Fruit fly (Drosophila melanogaster) whole organism, embryonic: Measurements from ENCODE around the gene CG4497.

Experiments used
- Abd-B ChIP-seq: fragments of 200-800 bp; sonication (Bioruptor generic); optimal IDR thresholded peaks from 2 replicates; lab custom pipeline; 2018; ENCODE audit warnings: missing biosample characterization, mild to moderate bottlenecking, missing genetic modification characterization, moderate library complexity
- Awh ChIP-seq: fragments of 200-800 bp; sonication (Bioruptor generic); IDR thresholded peaks from 2 replicates; pipeline ENCODE4, ENCODE4 v1.3.6; 2022; ENCODE audit warnings: missing biosample characterization, missing genetic modification characterization
- Bgb ChIP-seq: fragments of 200-800 bp; sonication (Bioruptor generic); IDR thresholded peaks from 2 replicates; pipeline ENCODE4 v1.3.6; 2022; ENCODE audit warnings: missing biosample characterization, missing genetic modification characterization; ENCODE audit not compliant: partially characterized antibody
- BtbVII ChIP-seq: fragments of 200-800 bp; sonication (Bioruptor generic); optimal IDR thresholded peaks from 3 replicates; lab custom pipeline; 2017; ENCODE audit warnings: missing biosample characterization, mild to moderate bottlenecking, missing genetic modification characterization
- Bteb2 ChIP-seq: fragments of 200-800 bp; sonication (Bioruptor generic); optimal IDR thresholded peaks from 2 replicates; lab custom pipeline; 2016; ENCODE audit warnings: missing biosample characterization, missing genetic modification characterization
- CG10543 ChIP-seq: fragments of 200-800 bp; sonication (Bioruptor generic); optimal IDR thresholded peaks from 3 replicates; lab custom pipeline; 2017; ENCODE audit warnings: missing biosample characterization, mild to moderate bottlenecking, missing genetic modification characterization, moderate library complexity
- CG11696 ChIP-seq: fragments of 200-800 bp; sonication (Bioruptor generic); IDR thresholded peaks from 2 replicates; pipeline ENCODE4 v1.3.6; 2022; ENCODE audit warnings: missing biosample characterization, missing genetic modification characterization
- CG12769 ChIP-seq: fragments of 200-800 bp; sonication (Bioruptor generic); optimal IDR thresholded peaks from 2 replicates; lab custom pipeline; 2019; ENCODE audit warnings: missing biosample characterization, mild to moderate bottlenecking, missing genetic modification characterization, moderate library complexity
- CG13287 ChIP-seq: fragments of 200-800 bp; sonication (Bioruptor generic); IDR thresholded peaks from 2 replicates; pipeline ENCODE4 v1.3.6; 2022; ENCODE audit warnings: missing biosample characterization, missing genetic modification characterization; ENCODE audit not compliant: partially characterized antibody
- CG13894 ChIP-seq: fragments of 200-800 bp; sonication (Bioruptor generic); optimal IDR thresholded peaks from 3 replicates; lab custom pipeline; 2018; ENCODE audit warnings: missing biosample characterization, mild to moderate bottlenecking, missing genetic modification characterization, moderate library complexity
- CG14014 ChIP-seq: fragments of 200-800 bp; sonication (Bioruptor generic); IDR thresholded peaks from 2 replicates; pipeline ENCODE4 v1.3.6; 2022; ENCODE audit warnings: missing biosample characterization, missing genetic modification characterization
- CG32532 ChIP-seq: fragments of 200-800 bp; sonication (Bioruptor generic); IDR thresholded peaks from 2 replicates; pipeline ENCODE4 v1.3.6; 2022; ENCODE audit warnings: missing biosample characterization, missing genetic modification characterization
- CG42726 ChIP-seq: fragments of 200-800 bp; sonication (Bioruptor generic); IDR thresholded peaks from 2 replicates; pipeline ENCODE4 v1.3.6; 2022; ENCODE audit warnings: missing biosample characterization, missing genetic modification characterization; ENCODE audit not compliant: partially characterized antibody
- CG4854 ChIP-seq: fragments of 200-800 bp; sonication (Bioruptor generic); optimal IDR thresholded peaks from 2 replicates; lab custom pipeline; 2016; ENCODE audit warnings: missing biosample characterization, missing genetic modification characterization, inconsistent platforms
- CG6813 ChIP-seq: fragments of 200-800 bp; sonication (Bioruptor generic); optimal IDR thresholded peaks from 2 replicates; lab custom pipeline; 2017; ENCODE audit warnings: missing biosample characterization, missing genetic modification characterization, mild to moderate bottlenecking, moderate library complexity, missing genetic modification reagents
- Eip74EF ChIP-seq, 2 experiments: fragments of 200-800 bp in 1 of 2; fragments of >200 bp in 1 of 2; sonication (Bioruptor generic) in 1 of 2; optimal IDR thresholded peaks; 2 replicates each; lab custom pipeline; 2017 to 2019; ENCODE audit warnings: missing biosample characterization in 2 of 2, missing genetic modification characterization in 2 of 2, mild to moderate bottlenecking in 1 of 2, moderate library complexity in 1 of 2
- Gug ChIP-seq: fragments of 200-800 bp; sonication (Bioruptor generic); IDR thresholded peaks from 4 replicates; pipeline ENCODE4 v1.3.6; 2022; ENCODE audit warnings: missing biosample characterization, missing genetic modification characterization
- H15 ChIP-seq: fragments of 200-800 bp; sonication (Bioruptor generic); IDR thresholded peaks from 3 replicates; pipeline ENCODE4 v1.3.6; 2022; ENCODE audit warnings: missing biosample characterization, missing genetic modification characterization
- HHEX ChIP-seq: fragments of 200-800 bp; sonication (Bioruptor generic); optimal IDR thresholded peaks from 3 replicates; lab custom pipeline; 2017; ENCODE audit warnings: missing biosample characterization, mild to moderate bottlenecking, missing genetic modification characterization, missing genetic modification reagents
- Hey ChIP-seq: fragments of 200-800 bp; sonication (Bioruptor generic); optimal IDR thresholded peaks from 3 replicates; lab custom pipeline; 2018; ENCODE audit warnings: missing biosample characterization, mild to moderate bottlenecking, missing genetic modification characterization
- Jarid2 ChIP-seq: fragments of 200-800 bp; sonication (Bioruptor generic); optimal IDR thresholded peaks from 3 replicates; lab custom pipeline; 2017; ENCODE audit warnings: mild to moderate bottlenecking, missing biosample characterization, missing genetic modification reagents, missing genetic modification characterization
- Med ChIP-seq: fragments of 200-800 bp; sonication (Bioruptor generic); peaks from one replicate; lab custom pipeline; 2016; ENCODE audit warnings: missing biosample characterization, missing genetic modification characterization, mild to moderate bottlenecking, inconsistent platforms, moderate library complexity
- Pdp1 ChIP-seq, 2 experiments: fragments of 200-800 bp; sonication (Bioruptor generic); optimal IDR thresholded peaks; 3 replicates each; lab custom pipeline; 2016; ENCODE audit warnings: missing biosample characterization in 2 of 2, missing genetic modification characterization in 2 of 2, mild to moderate bottlenecking in 1 of 2, moderate library complexity in 1 of 2
- ara ChIP-seq: fragments of 200-800 bp; sonication (Bioruptor generic); IDR thresholded peaks from 2 replicates; pipeline ENCODE4 v1.3.6; 2022; ENCODE audit warnings: missing biosample characterization, missing genetic modification characterization
- chinmo ChIP-seq: fragments of 200-800 bp; sonication (Bioruptor generic); IDR thresholded peaks from 4 replicates; pipeline ENCODE4 v1.3.6; 2022; ENCODE audit warnings: missing biosample characterization, missing genetic modification characterization; ENCODE audit not compliant: partially characterized antibody
- crol ChIP-seq: fragments of 200-800 bp; sonication (Bioruptor generic); IDR thresholded peaks from 2 replicates; pipeline ENCODE4 v1.3.6; 2022; ENCODE audit warnings: missing biosample characterization, missing genetic modification characterization
- dan ChIP-seq: fragments of 200-800 bp; sonication (Bioruptor generic); IDR thresholded peaks from 2 replicates; pipeline ENCODE4 v1.3.6; 2022; ENCODE audit warnings: missing biosample characterization, missing genetic modification characterization
- emc ChIP-seq: fragments of 200-800 bp; sonication (Bioruptor generic); optimal IDR thresholded peaks from 2 replicates; lab custom pipeline; 2016; ENCODE audit warnings: missing biosample characterization, missing genetic modification characterization
- exex ChIP-seq: fragments of 200-800 bp; sonication (Bioruptor generic); optimal IDR thresholded peaks from 4 replicates; lab custom pipeline; 2018; ENCODE audit warnings: missing biosample characterization, mild to moderate bottlenecking, missing genetic modification characterization, moderate library complexity
- fu2 ChIP-seq: fragments of 200-800 bp; sonication (Bioruptor generic); optimal IDR thresholded peaks from 2 replicates; lab custom pipeline; 2016; ENCODE audit warnings: missing biosample characterization, missing genetic modification characterization
- grn ChIP-seq: fragments of 200-800 bp; sonication (Bioruptor generic); optimal IDR thresholded peaks from 3 replicates; lab custom pipeline; 2017; ENCODE audit warnings: missing biosample characterization, missing genetic modification characterization
- gro ChIP-seq: fragments of 200-800 bp; sonication (Bioruptor generic); optimal IDR thresholded peaks from 2 replicates; lab custom pipeline; 2016; ENCODE audit warnings: missing biosample characterization, missing genetic modification characterization
- ham ChIP-seq: fragments of 200-800 bp; sonication (Bioruptor generic); IDR thresholded peaks from 2 replicates; pipeline ENCODE4 v1.3.6; 2022; ENCODE audit warnings: missing biosample characterization, missing genetic modification characterization
- kni ChIP-seq: fragments of 200-800 bp; sonication (Bioruptor generic); optimal IDR thresholded peaks from 3 replicates; lab custom pipeline; 2017; ENCODE audit warnings: mild to moderate bottlenecking, missing biosample characterization, missing genetic modification reagents, missing genetic modification characterization
- mirr ChIP-seq: fragments of 200-800 bp; sonication (Bioruptor generic); optimal IDR thresholded peaks from 3 replicates; lab custom pipeline; 2018; ENCODE audit warnings: missing biosample characterization, mild to moderate bottlenecking, missing genetic modification characterization
- nau ChIP-seq: fragments of 200-800 bp; sonication (Bioruptor generic); optimal IDR thresholded peaks from 3 replicates; lab custom pipeline; 2017; ENCODE audit warnings: missing biosample characterization, mild to moderate bottlenecking, missing genetic modification characterization, missing genetic modification reagents
- odd ChIP-seq: fragments of 200-800 bp; sonication (Bioruptor generic); optimal IDR thresholded peaks from 2 replicates; lab custom pipeline; 2017; ENCODE audit warnings: missing biosample characterization, mild to moderate bottlenecking, missing genetic modification characterization
- rib ChIP-seq: fragments of 200-800 bp; sonication (Bioruptor generic); IDR thresholded peaks from 2 replicates; pipeline ENCODE4 v1.3.6; 2022; ENCODE audit warnings: missing biosample characterization, missing genetic modification characterization
- sd ChIP-seq: fragments of 200-800 bp; sonication (Bioruptor generic); optimal IDR thresholded peaks from 3 replicates; lab custom pipeline; 2018; ENCODE audit warnings: missing biosample characterization, mild to moderate bottlenecking, missing genetic modification characterization, moderate library complexity
- seq ChIP-seq: fragments of 200-800 bp; sonication (Bioruptor generic); IDR thresholded peaks from 2 replicates; pipeline ENCODE4 v1.3.6; 2022; ENCODE audit warnings: missing biosample characterization, missing genetic modification characterization
- sisA ChIP-seq: fragments of 200-800 bp; sonication (Bioruptor generic); IDR thresholded peaks from 2 replicates; pipeline ENCODE4 v1.3.6; 2022; ENCODE audit warnings: missing biosample characterization, missing genetic modification characterization
- slou ChIP-seq: fragments of 200-800 bp; sonication (Bioruptor generic); optimal IDR thresholded peaks from 3 replicates; lab custom pipeline; 2016; ENCODE audit warnings: missing biosample characterization, missing genetic modification characterization
- so ChIP-seq: fragments of 200-800 bp; sonication (Bioruptor generic); IDR thresholded peaks from 3 replicates; pipeline ENCODE4 v1.3.6; 2022; ENCODE audit warnings: missing biosample characterization, missing genetic modification characterization
- sob ChIP-seq: fragments of 200-800 bp; sonication (Bioruptor generic); IDR thresholded peaks from 2 replicates; pipeline ENCODE4 v1.3.6; 2022; ENCODE audit warnings: missing biosample characterization, missing genetic modification characterization
- sug ChIP-seq: fragments of 200-800 bp; optimal IDR thresholded peaks from 2 replicates; lab custom pipeline; 2019; ENCODE audit warnings: missing biosample characterization, mild to moderate bottlenecking, missing genetic modification characterization, moderate library complexity
- tgo ChIP-seq: fragments of 200-800 bp; sonication (Bioruptor generic); IDR thresholded peaks from 3 replicates; pipeline ENCODE4 v1.3.6; 2022; ENCODE audit warnings: missing biosample characterization, missing genetic modification characterization
- tio ChIP-seq: fragments of 200-800 bp; sonication (Bioruptor generic); optimal IDR thresholded peaks from 2 replicates; lab custom pipeline; 2017; ENCODE audit warnings: missing biosample characterization, missing genetic modification characterization, inconsistent platforms
- vnd ChIP-seq: fragments of 200-800 bp; sonication (Bioruptor generic); IDR thresholded peaks from 3 replicates; pipeline ENCODE4 v1.3.6; 2022; ENCODE audit warnings: missing biosample characterization, missing genetic modification characterization; ENCODE audit not compliant: partially characterized antibody

Gene CG4497

DNA sequence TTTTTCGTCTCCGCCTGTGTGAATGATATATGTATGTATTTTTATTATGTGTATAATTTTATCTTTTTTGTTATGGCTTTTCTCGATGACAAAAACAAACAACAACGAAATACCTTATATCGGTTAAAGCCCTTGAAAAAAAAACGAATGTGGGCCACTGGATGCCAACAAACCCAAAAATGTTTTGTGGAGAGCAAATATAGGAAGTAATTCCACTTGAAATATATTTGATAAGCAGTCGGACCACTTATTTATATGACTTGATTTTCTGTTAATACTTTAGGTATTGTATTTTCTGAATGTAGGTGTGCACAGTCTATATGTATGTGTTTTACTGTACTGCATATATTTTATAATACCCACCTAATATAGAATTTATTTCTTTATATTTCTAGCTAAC, 46.6 kb upstream of the CG4497 start:
- TF ChIP-seq Abd-B (GFP tag; lab: Kevin White, UChicago) (no peak), BtbVII (GFP tag; lab: Kevin White, UChicago) (no peak), HHEX (GFP tag; lab: Kevin White, UChicago) (no peak), Bteb2 (GFP tag; lab: Kevin White, UChicago) (no peak), crol (GFP tag; lab: Robert Waterston, UW) (no peak), Gug (GFP tag; lab: Robert Waterston, UW) (no peak), CG13894 (tag; lab: Kevin White, UChicago) (peak; percentile 10), H15 (GFP tag; lab: Robert Waterston, UW) (no peak), seq (GFP tag; lab: Robert Waterston, UW) (no peak), nau (GFP tag; lab: Kevin White, UChicago) (no peak), Eip74EF (GFP tag; optimal IDR thresholded peaks at IDR 0.05; lab: Kevin White, UChicago) (peak in 1 of 2 experiments; percentile 84), sd (peak; percentile 87), CG42726 (no peak), CG12769 (tag; lab: Kevin White, UChicago) (peak; percentile 33), sisA (GFP tag; lab: Robert Waterston, UW) (no peak)
- TF ChIP-seq, all 482 proteins: peak for 4

- TF ChIP-seq CG11696 (GFP tag; lab: Robert Waterston, UW) (peak; percentile 29; the same call in 1 of the 2 replicates), sug (peak; percentile 71), chinmo (peak; percentile 75; the same call in 3 of the 4 replicates), odd (no peak), CG14014 (peak; percentile 57; the same call in 1 of the 2 replicates), slou (GFP tag; lab: Kevin White, UChicago) (no peak), CG4854 (no peak), grn (GFP tag; lab: Kevin White, UChicago) (peak; percentile 76), CG32532 (GFP tag; lab: Robert Waterston, UW) (peak; percentile 12; the same call in 1 of the 2 replicates), Med (GFP tag; lab: Kevin White, UChicago) (peak; percentile 62), so (GFP tag; lab: Robert Waterston, UW) (no peak), rib (GFP tag; lab: Robert Waterston, UW) (peak; percentile 17; the same call in 1 of the 2 replicates), Awh (GFP tag; lab: Robert Waterston, UW) (no peak), exex (peak; percentile 99), Jarid2 (GFP tag; lab: Kevin White, UChicago) (peak; percentile 52), CG13287 (GFP tag; lab: Robert Waterston, UW) (peak; percentile 28; the same call in 1 of the 2 replicates), dan (GFP tag; lab: Robert Waterston, UW) (no peak), fu2 (GFP tag; lab: Kevin White, UChicago) (no peak), mirr (GFP tag; lab: Kevin White, UChicago) (peak; percentile 77), vnd (GFP tag; lab: Robert Waterston, UW) (peak; percentile 8; the same call in 1 of the 3 replicates), CG42726 (0 out of 2 replicates have a peak, but pooled peaks have one; percentile 17), kni (GFP tag; lab: Kevin White, UChicago) (no peak), tgo (GFP tag; lab: Robert Waterston, UW) (no peak), Hey (tag; lab: Kevin White, UChicago) (peak; percentile 9), ara (GFP tag; lab: Robert Waterston, UW) (no peak), tio (GFP tag; lab: Kevin White, UChicago) (no peak), gro (GFP tag; lab: Kevin White, UChicago) (peak; percentile 52), ham (GFP tag; lab: Robert Waterston, UW) (no peak), CG6813 (GFP tag; lab: Kevin White, UChicago) (no peak), Pdp1 (GFP tag; optimal IDR thresholded peaks at IDR 0.05; lab: Kevin White, UChicago) (peak in 1 of 2 experiments; percentile 58), emc (no peak), Bgb (GFP tag; lab: Robert Waterston, UW) (peak; percentile 36; the same call in 1 of the 2 replicates), CG10543 (GFP tag; lab: Kevin White, UChicago) (peak; percentile 16), sob (GFP tag; lab: Robert Waterston, UW) (0 out of 2 replicates have a peak, but pooled peaks have one; percentile 21)
Measured at dm6 chr2L:7240311-7240710, 45.9 kb upstream of the CG4497 start.
